Fruit fly (Drosophila melanogaster): Measurements from ENCODE around the gene CG8927.

DNA sequence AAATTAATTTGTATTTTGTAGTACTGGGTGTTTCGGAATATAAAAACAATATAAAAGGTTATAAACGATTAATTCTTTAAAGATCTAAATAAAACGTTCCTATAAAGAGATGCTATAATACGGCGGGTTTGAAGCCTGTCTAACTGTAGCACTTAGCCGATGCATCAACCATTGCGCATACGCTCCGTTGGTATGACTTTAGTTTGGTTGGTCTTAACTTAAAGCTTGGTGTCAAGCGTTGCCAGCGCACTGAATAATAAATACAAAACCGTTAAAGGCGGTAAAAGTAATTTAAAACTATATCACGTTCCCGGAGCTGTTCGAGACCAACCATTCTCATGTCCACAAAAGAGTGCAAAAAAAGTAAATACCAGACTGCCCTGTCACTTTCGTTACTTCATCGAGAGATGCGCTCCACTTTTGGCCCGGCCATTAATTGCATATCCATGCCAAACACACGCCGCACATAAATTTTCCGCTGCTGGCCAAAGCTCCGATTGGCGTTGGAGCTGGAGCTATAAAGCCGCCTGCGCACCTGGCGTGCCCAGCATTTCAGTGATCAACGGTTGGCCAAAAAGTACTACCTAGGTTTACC, at the start of gene CG8927:
- TF ChIP-seq hth (optimal IDR thresholded peaks at IDR 0.05) (no peak), Gug (GFP tag; IDR thresholded peaks at IDR 0.05) (no peak), CG6654 (GFP tag; optimal IDR thresholded peaks at IDR 0.05) (no peak), CG7987 (GFP tag; optimal IDR thresholded peaks at IDR 0.05) (no peak), bbx (GFP tag; IDR thresholded peaks at IDR 0.05; ENCODE audit: partially characterized antibody) (no peak), Atf6 (GFP tag; IDR thresholded peaks at IDR 0.05) (no peak), CG10431 (GFP tag; optimal IDR thresholded peaks at IDR 0.05) (no peak), cg (GFP tag; optimal IDR thresholded peaks at IDR 0.05) (no peak)
